Worm (Caenorhabditis elegans) whole organism, L3 larva: Measurements from ENCODE around the gene F53E10.1.
A peak's percentile ranks its signal among the peaks of the same experiment; 100 is the strongest.
"Not testable (repeated sequence)": the region's sequence is repeated elsewhere in the genome, so short reads cannot be mapped to it uniquely, and the experiment has no call there.

ENCODE experiments used
- R02D3.7 ChIP-seq: fragments of 150-350 bp; optimal IDR thresholded peaks from 2 replicates; lab custom pipeline; 2014; ENCODE audit warnings: missing biosample characterization, missing genetic modification characterization
- aly-2 ChIP-seq: fragments of 150-350 bp; optimal IDR thresholded peaks from 2 replicates; lab custom pipeline; 2014; ENCODE audit warnings: missing biosample characterization, missing genetic modification characterization
- ama-1 ChIP-seq: fragments of 150-350 bp; optimal IDR thresholded peaks from 2 replicates; lab custom pipeline; 2018
- ceh-28 ChIP-seq: fragments of 150-350 bp; optimal IDR thresholded peaks from 2 replicates; lab custom pipeline; 2014; ENCODE audit warnings: missing biosample characterization, missing genetic modification reagents, missing genetic modification characterization
- ceh-82 ChIP-seq: fragments of 150-350 bp; optimal IDR thresholded peaks from 2 replicates; lab custom pipeline; 2014; ENCODE audit warnings: missing biosample characterization, missing genetic modification characterization
- daf-12 ChIP-seq: fragments of 150-350 bp; optimal IDR thresholded peaks from 2 replicates; lab custom pipeline; 2014; ENCODE audit warnings: missing biosample characterization, missing genetic modification reagents, missing genetic modification characterization
- egl-5 ChIP-seq: fragments of 150-350 bp; optimal IDR thresholded peaks from 2 replicates; lab custom pipeline; 2017; ENCODE audit warnings: missing biosample characterization, missing genetic modification reagents, missing genetic modification characterization, inconsistent platforms
- elt-1 ChIP-seq: fragments of 150-350 bp; optimal IDR thresholded peaks from 2 replicates; lab custom pipeline; 2014; ENCODE audit warnings: missing biosample characterization, missing genetic modification characterization
- elt-2 ChIP-seq: sonication (generic microtip); optimal IDR thresholded peaks from 2 replicates; lab custom pipeline; 2016; ENCODE audit warnings: missing genetic modification reagents, mild to moderate bottlenecking, missing genetic modification characterization, missing compliant biosample characterization
- elt-3 ChIP-seq, 3 experiments: fragments of 150-350 bp in 1 of 3; sonication (generic microtip) in 2 of 3; optimal IDR thresholded peaks; 2 replicates in 2 of 3; 4 replicates in 1 of 3; lab custom pipeline; 2014 to 2017; ENCODE audit warnings: missing biosample characterization in 3 of 3, missing genetic modification characterization in 3 of 3
- eor-1 ChIP-seq, 2 experiments: fragments of 150-350 bp; optimal IDR thresholded peaks; 2 replicates each; lab custom pipeline; 2014 to 2018; ENCODE audit warnings: missing biosample characterization in 2 of 2, missing genetic modification characterization in 2 of 2
- fkh-10 ChIP-seq: sonication (generic microtip); optimal IDR thresholded peaks from 2 replicates; lab custom pipeline; 2017; ENCODE audit warnings: missing biosample characterization, missing genetic modification reagents, missing genetic modification characterization
- hmg-11 ChIP-seq: sonication (generic microtip); optimal IDR thresholded peaks from 2 replicates; lab custom pipeline; 2016; ENCODE audit warnings: missing genetic modification characterization, missing compliant biosample characterization
- jun-1 ChIP-seq: fragments of 150-350 bp; optimal IDR thresholded peaks from 2 replicates; lab custom pipeline; 2014; ENCODE audit warnings: missing biosample characterization, missing genetic modification reagents, missing genetic modification characterization
- lin-15B ChIP-seq: fragments of 150-350 bp; optimal IDR thresholded peaks from 2 replicates; lab custom pipeline; 2014; ENCODE audit warnings: missing biosample characterization, missing genetic modification characterization
- lsy-12 ChIP-seq: sonication (generic microtip); optimal IDR thresholded peaks from 2 replicates; lab custom pipeline; 2016; ENCODE audit warnings: mild to moderate bottlenecking, missing genetic modification characterization, missing compliant biosample characterization
- mml-1 ChIP-seq: fragments of 150-350 bp; sonication (generic microtip); optimal IDR thresholded peaks from 3 replicates; lab custom pipeline; 2014; ENCODE audit warnings: missing biosample characterization, missing genetic modification characterization
- nfya-1 ChIP-seq: sonication (generic microtip); optimal IDR thresholded peaks from 2 replicates; lab custom pipeline; 2017; ENCODE audit warnings: missing genetic modification characterization, mild to moderate bottlenecking, missing compliant biosample characterization, antibody characterized with exemption, moderate library complexity; ENCODE audit not compliant: insufficient read depth
- nhr-11 ChIP-seq: fragments of 150-350 bp; optimal IDR thresholded peaks from 2 replicates; lab custom pipeline; 2014; ENCODE audit warnings: missing biosample characterization, missing genetic modification characterization
- nhr-12 ChIP-seq: fragments of 150-350 bp; optimal IDR thresholded peaks from 2 replicates; lab custom pipeline; 2014; ENCODE audit warnings: missing biosample characterization, missing genetic modification characterization
- nhr-23 ChIP-seq: fragments of 150-350 bp; optimal IDR thresholded peaks from 2 replicates; lab custom pipeline; 2014; ENCODE audit warnings: missing biosample characterization, missing genetic modification reagents, missing genetic modification characterization
- nhr-237 ChIP-seq: fragments of 150-350 bp; optimal IDR thresholded peaks from 2 replicates; lab custom pipeline; 2014; ENCODE audit warnings: missing biosample characterization, missing genetic modification characterization
- nhr-25 ChIP-seq: sonication (generic microtip); optimal IDR thresholded peaks from 2 replicates; lab custom pipeline; 2017; ENCODE audit warnings: missing biosample characterization, missing genetic modification characterization
- nhr-28 ChIP-seq: fragments of 150-350 bp; optimal IDR thresholded peaks from 2 replicates; lab custom pipeline; 2014; ENCODE audit warnings: missing biosample characterization, missing genetic modification characterization
- nhr-43 ChIP-seq: sonication (generic microtip); optimal IDR thresholded peaks from 2 replicates; lab custom pipeline; 2016; ENCODE audit warnings: mild to moderate bottlenecking, missing genetic modification characterization, missing compliant biosample characterization; ENCODE audit not compliant: poor library complexity, severe bottlenecking
- nhr-76 ChIP-seq: fragments of 150-350 bp; sonication (generic microtip); optimal IDR thresholded peaks from 5 replicates; lab custom pipeline; 2014; ENCODE audit warnings: missing biosample characterization, missing genetic modification characterization
- nhr-77 ChIP-seq: fragments of 150-350 bp; optimal IDR thresholded peaks from 2 replicates; lab custom pipeline; 2014; ENCODE audit warnings: missing biosample characterization, missing genetic modification characterization
- pha-4 ChIP-seq: fragments of 150-350 bp; optimal IDR thresholded peaks from 2 replicates; lab custom pipeline; 2014; ENCODE audit warnings: missing biosample characterization, missing genetic modification reagents, missing genetic modification characterization
- pqm-1 ChIP-seq: fragments of 150-350 bp; optimal IDR thresholded peaks from 2 replicates; lab custom pipeline; 2017; ENCODE audit warnings: missing biosample characterization, missing genetic modification characterization, inconsistent platforms
- skn-1 ChIP-seq: fragments of 150-350 bp; optimal IDR thresholded peaks from 2 replicates; lab custom pipeline; 2014; ENCODE audit warnings: missing biosample characterization, missing genetic modification characterization
- snpc-4 ChIP-seq: fragments of 150-350 bp; optimal IDR thresholded peaks from 2 replicates; lab custom pipeline; 2014; ENCODE audit warnings: missing biosample characterization, missing genetic modification characterization
- tbx-2 ChIP-seq: sonication (generic microtip); optimal IDR thresholded peaks from 2 replicates; lab custom pipeline; 2016; ENCODE audit warnings: mild to moderate bottlenecking, missing genetic modification characterization, missing compliant biosample characterization
- unc-39 ChIP-seq: sonication (generic microtip); optimal IDR thresholded peaks from 4 replicates; lab custom pipeline; 2017; ENCODE audit warnings: missing biosample characterization, missing genetic modification characterization
- unc-62 ChIP-seq: fragments of 150-350 bp; sonication (generic microtip); optimal IDR thresholded peaks from 4 replicates; lab custom pipeline; 2014; ENCODE audit warnings: missing biosample characterization, missing genetic modification reagents, missing genetic modification characterization

Gene F53E10.1

DNA sequence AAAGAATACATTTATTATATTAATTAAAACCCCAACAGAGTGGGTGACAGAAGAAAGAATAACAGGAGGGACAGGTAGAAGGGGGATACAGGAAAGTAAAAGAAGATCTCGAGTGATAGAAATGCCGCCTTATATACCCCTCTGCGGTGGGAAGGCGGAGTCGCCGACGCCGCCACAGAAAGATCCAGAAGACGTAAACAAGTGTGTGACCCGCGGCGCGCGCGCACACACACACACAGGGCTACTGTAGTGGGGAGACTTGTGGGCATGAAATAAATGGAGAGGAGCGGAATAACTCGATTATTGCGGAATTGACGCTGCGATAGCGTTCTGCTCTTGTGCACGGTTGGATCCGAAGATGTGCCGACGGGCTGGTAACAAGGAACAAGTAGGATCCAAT lies 19.4 kb upstream of the F53E10.1 start:
- TF ChIP-seq mml-1 (tag; lab: Kevin White, UChicago) (no peak), elt-3 (tag; optimal IDR thresholded peaks at IDR 0.05; lab: Kevin White, UChicago) (no peak), nhr-25 (tag; lab: Kevin White, UChicago) (no peak), elt-1 (tag; lab: Kevin White, UChicago) (no peak), nhr-28 (tag; lab: Kevin White, UChicago) (no peak), pha-4 (tag; lab: Kevin White, UChicago) (no peak), nhr-77 (no peak), unc-39 (tag; lab: Kevin White, UChicago) (no peak), daf-12 (tag; lab: Kevin White, UChicago) (no peak), ceh-28 (tag; lab: Kevin White, UChicago) (no peak), lsy-12 (tag; lab: Kevin White, UChicago) (no peak), nhr-237 (no peak), ama-1 (no peak), tbx-2 (tag; lab: Kevin White, UChicago) (no peak), pqm-1 (no peak), hmg-11 (tag; lab: Kevin White, UChicago) (no peak), egl-5 (tag; lab: Kevin White, UChicago) (no peak), nhr-76 (tag; lab: Kevin White, UChicago) (no peak)

ce11 chrV:2598830-2599229 lies 16.3 kb upstream of the F53E10.1 start, which contains the start of gene F53E10.5:
Gene F53E10.5 (minus strand): TSS chrV:2598930.
- TF ChIP-seq nhr-12, lsy-12, ceh-28 (tag; lab: Kevin White, UChicago): not testable (repeated sequence)

- TF ChIP-seq unc-39 (tag; lab: Kevin White, UChicago) (no peak), nhr-237 (no peak), ceh-82 (tag; lab: Kevin White, UChicago) (peak; percentile 31), lin-15B (tag; lab: Kevin White, UChicago) (peak; percentile 74), mml-1 (tag; lab: Kevin White, UChicago) (no peak), unc-62 (GFP tag; lab: Kevin White, UChicago) (no peak), fkh-10 (GFP tag; lab: Kevin White, UChicago) (no peak), eor-1 (tag; optimal IDR thresholded peaks at IDR 0.05; lab: Kevin White, UChicago) (no peak), ceh-28 (tag; lab: Kevin White, UChicago) (peak; percentile 63), tbx-2 (tag; lab: Kevin White, UChicago) (peak; percentile 69), snpc-4 (peak; percentile 32), R02D3.7 (peak; percentile 66), elt-2 (tag; lab: Kevin White, UChicago) (peak; percentile 75), jun-1 (tag; lab: Kevin White, UChicago) (peak; percentile 38), nhr-23 (tag; lab: Kevin White, UChicago) (peak; percentile 73), nhr-43 (tag; lab: Kevin White, UChicago) (peak; percentile 64), hmg-11 (tag; lab: Kevin White, UChicago) (peak; percentile 54), skn-1 (tag; lab: Kevin White, UChicago) (peak; percentile 32), nfya-1 (tag; lab: Kevin White, UChicago) (peak; percentile 72), lsy-12 (tag; lab: Kevin White, UChicago) (peak; percentile 72), pha-4 (tag; lab: Kevin White, UChicago) (peak; percentile 90), nhr-11 (tag; lab: Kevin White, UChicago) (peak; percentile 52), ama-1 (no peak), egl-5 (tag; lab: Kevin White, UChicago) (no peak)
These were observed 14.6 kb upstream of the F53E10.1 start for ce11 chrV:2600543-2600942.

DNA sequence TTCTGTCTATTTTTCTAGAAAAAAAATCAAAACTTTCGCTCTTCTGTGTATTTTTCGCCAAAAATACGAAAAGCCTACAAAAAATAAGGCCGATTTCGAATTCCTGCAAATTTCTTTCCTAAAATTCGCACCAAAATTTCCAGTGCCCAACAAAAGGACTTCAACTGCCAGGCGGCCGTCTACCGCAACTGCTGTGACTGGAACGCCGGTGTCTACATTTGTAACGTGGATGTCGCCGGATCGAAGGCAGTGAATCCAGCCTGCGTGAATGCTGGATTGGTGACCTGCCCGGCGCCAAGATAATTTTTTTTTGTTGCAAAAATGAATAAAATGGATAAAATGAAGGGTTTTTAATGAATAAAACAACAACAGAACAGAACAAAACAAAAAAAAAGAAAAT lies 13.3 kb upstream of the F53E10.1 start:
- no peak for TF ChIP-seq nhr-237
- TF ChIP-seq aly-2: no peak
- no peak for TF ChIP-seq nhr-25 (tag; lab: Kevin White, UChicago)
- TF ChIP-seq ceh-28 (tag; lab: Kevin White, UChicago): no peak
- no peak for TF ChIP-seq ama-1
- no peak for TF ChIP-seq elt-2 (tag; lab: Kevin White, UChicago)
